Worm (Caenorhabditis elegans) whole organism, L4 larva: ENCODE data around the gene npl-4.2.

Source experiments
- D1046.2 ChIP-seq: fragments of 200-800 bp; sonication (Bioruptor generic); IDR thresholded peaks from 2 replicates; pipeline ENCODE4 v1.3.6; 2022; ENCODE audit warnings: missing genetic modification characterization, missing compliant biosample characterization
- F10B5.3 ChIP-seq: sonication (generic microtip); optimal IDR thresholded peaks from 2 replicates; lab custom pipeline; 2016; ENCODE audit warnings: mild to moderate bottlenecking, missing genetic modification characterization, missing compliant biosample characterization
- R02D3.7 ChIP-seq: fragments of 150-350 bp; sonication (generic microtip); optimal IDR thresholded peaks from 3 replicates; lab custom pipeline; 2014; ENCODE audit warnings: missing biosample characterization, missing genetic modification characterization
- T20F7.1 ChIP-seq: fragments of 200-800 bp; sonication (Bioruptor generic); optimal IDR thresholded peaks from 2 replicates; lab custom pipeline; 2018; ENCODE audit warnings: mild to moderate bottlenecking, missing genetic modification characterization, missing compliant biosample characterization
- Y75B8A.6 ChIP-seq: fragments of 200-800 bp; sonication (Bioruptor generic); IDR thresholded peaks from 2 replicates; pipeline ENCODE4 v1.3.6; 2022; ENCODE audit warnings: missing genetic modification reagents, missing genetic modification characterization, missing compliant biosample characterization
- ZK337.2 ChIP-seq: fragments of 200-800 bp; sonication (Bioruptor generic); IDR thresholded peaks from 2 replicates; pipeline ENCODE4 v1.3.6; 2022; ENCODE audit warnings: missing genetic modification reagents, missing genetic modification characterization, missing compliant biosample characterization
- ceh-20 ChIP-seq: fragments of 200-800 bp; sonication (Bioruptor generic); IDR thresholded peaks from 2 replicates; pipeline ENCODE4 v1.3.6; 2022; ENCODE audit warnings: missing genetic modification reagents, missing genetic modification characterization, missing compliant biosample characterization
- ceh-32 ChIP-seq: sonication (generic microtip); optimal IDR thresholded peaks from 2 replicates; lab custom pipeline; 2016; ENCODE audit warnings: mild to moderate bottlenecking, missing genetic modification characterization, missing compliant biosample characterization; ENCODE audit not compliant: poor library complexity
- ceh-82 ChIP-seq: sonication (generic microtip); optimal IDR thresholded peaks from 2 replicates; lab custom pipeline; 2017; ENCODE audit warnings: missing biosample characterization, missing genetic modification characterization
- daf-19 ChIP-seq: fragments of 200-800 bp; sonication (Bioruptor generic); conservative IDR thresholded peaks from 2 replicates; pipeline ENCODE4 v1.3.6; 2022; ENCODE audit warnings: missing genetic modification characterization, missing compliant biosample characterization
- daf-8 ChIP-seq: fragments of 200-800 bp; sonication (Bioruptor generic); IDR thresholded peaks from 2 replicates; pipeline ENCODE4 v1.3.6; 2022; ENCODE audit warnings: missing genetic modification characterization, missing compliant biosample characterization
- dmd-8 ChIP-seq: fragments of 200-800 bp; sonication (Bioruptor generic); IDR thresholded peaks from 2 replicates; pipeline ENCODE4 v1.3.6; 2022; ENCODE audit warnings: missing genetic modification characterization, missing compliant biosample characterization
- dpl-1 ChIP-seq: fragments of 150-350 bp; optimal IDR thresholded peaks from 2 replicates; lab custom pipeline; 2014; ENCODE audit warnings: missing biosample characterization, missing genetic modification reagents, missing genetic modification characterization
- dve-1 ChIP-seq: sonication (generic microtip); optimal IDR thresholded peaks from 2 replicates; lab custom pipeline; 2017; ENCODE audit warnings: antibody characterized with exemption, mild to moderate bottlenecking, missing genetic modification characterization, missing compliant biosample characterization; ENCODE audit not compliant: insufficient read depth
- fos-1 ChIP-seq: fragments of 150-350 bp; optimal IDR thresholded peaks from 2 replicates; lab custom pipeline; 2014; ENCODE audit warnings: missing biosample characterization, missing genetic modification characterization
- hif-1 ChIP-seq, 2 experiments: sonication (generic microtip); optimal IDR thresholded peaks; 2 replicates each; lab custom pipeline; 2016 to 2017; ENCODE audit warnings: missing compliant biosample characterization in 2 of 2, missing genetic modification characterization in 2 of 2, missing genetic modification reagents in 2 of 2, missing genotype in 2 of 2, mild to moderate bottlenecking in 1 of 2
- hlh-30 ChIP-seq: sonication (generic microtip); optimal IDR thresholded peaks from 2 replicates; lab custom pipeline; 2017; ENCODE audit warnings: antibody characterized with exemption, mild to moderate bottlenecking, missing genetic modification characterization, missing compliant biosample characterization; ENCODE audit not compliant: insufficient read depth
- jun-1 ChIP-seq: fragments of 150-350 bp; optimal IDR thresholded peaks from 2 replicates; lab custom pipeline; 2014; ENCODE audit warnings: missing biosample characterization, missing genetic modification reagents, missing genetic modification characterization
- lin-13 ChIP-seq: fragments of 150-350 bp; optimal IDR thresholded peaks from 2 replicates; lab custom pipeline; 2014; ENCODE audit warnings: missing biosample characterization, missing genetic modification reagents, missing genetic modification characterization
- lin-38 ChIP-seq: fragments of 200-800 bp; sonication (Bioruptor generic); IDR thresholded peaks from 2 replicates; pipeline ENCODE4 v1.3.6; 2022; ENCODE audit warnings: missing genetic modification reagents, missing genetic modification characterization, missing compliant biosample characterization
- lsy-2 ChIP-seq, 2 experiments: fragments of 150-350 bp in 1 of 2; sonication (generic microtip) in 1 of 2; optimal IDR thresholded peaks; 2 replicates each; lab custom pipeline; 2014 to 2017; ENCODE audit warnings: missing biosample characterization in 2 of 2, missing genetic modification characterization in 2 of 2
- mdl-1 ChIP-seq, 2 experiments: fragments of 150-350 bp in 1 of 2; sonication (generic microtip) in 1 of 2; optimal IDR thresholded peaks; 2 replicates each; lab custom pipeline; 2014 to 2017; ENCODE audit warnings: missing biosample characterization in 2 of 2, missing genetic modification characterization in 2 of 2
- mdt-29 ChIP-seq: fragments of 200-800 bp; sonication (Bioruptor generic); IDR thresholded peaks from 2 replicates; pipeline ENCODE4 v1.3.6; 2022; ENCODE audit warnings: missing genetic modification reagents, missing genetic modification characterization, missing compliant biosample characterization
- mep-1 ChIP-seq: fragments of 150-350 bp; sonication (generic microtip); optimal IDR thresholded peaks from 3 replicates; lab custom pipeline; 2014; ENCODE audit warnings: missing biosample characterization, missing genetic modification characterization
- mes-2 ChIP-seq: sonication (generic microtip); optimal IDR thresholded peaks from 2 replicates; lab custom pipeline; 2016; ENCODE audit warnings: missing genotype, mild to moderate bottlenecking, missing genetic modification characterization, missing compliant biosample characterization; ENCODE audit not compliant: poor library complexity, severe bottlenecking
- nhr-10 ChIP-seq: fragments of 150-350 bp; optimal IDR thresholded peaks from 2 replicates; lab custom pipeline; 2014; ENCODE audit warnings: missing biosample characterization, missing genetic modification characterization
- nhr-11 ChIP-seq: fragments of 150-350 bp; optimal IDR thresholded peaks from 2 replicates; lab custom pipeline; 2014; ENCODE audit warnings: missing biosample characterization, missing genetic modification characterization
- nhr-237 ChIP-seq: sonication (generic microtip); optimal IDR thresholded peaks from 2 replicates; lab custom pipeline; 2017; ENCODE audit warnings: missing biosample characterization, missing genetic modification characterization
- nhr-28 ChIP-seq: fragments of 150-350 bp; optimal IDR thresholded peaks from 2 replicates; lab custom pipeline; 2014; ENCODE audit warnings: missing biosample characterization, missing genetic modification characterization
- nhr-6 ChIP-seq: fragments of 150-350 bp; optimal IDR thresholded peaks from 2 replicates; lab custom pipeline; 2014; ENCODE audit warnings: missing biosample characterization, missing genetic modification characterization
- nhr-77 ChIP-seq: fragments of 150-350 bp; optimal IDR thresholded peaks from 2 replicates; lab custom pipeline; 2014; ENCODE audit warnings: missing biosample characterization, missing genetic modification characterization
- rbr-2 ChIP-seq: sonication (generic microtip); optimal IDR thresholded peaks from 2 replicates; lab custom pipeline; 2016; ENCODE audit warnings: missing genotype, missing genetic modification characterization, missing compliant biosample characterization
- set-16 ChIP-seq: fragments of 200-800 bp; sonication (Bioruptor generic); IDR thresholded peaks from 2 replicates; pipeline ENCODE4 v1.3.6; 2022; ENCODE audit warnings: missing genetic modification reagents, missing genetic modification characterization, missing compliant biosample characterization
- skn-1 ChIP-seq: fragments of 150-350 bp; optimal IDR thresholded peaks from 2 replicates; lab custom pipeline; 2014; ENCODE audit warnings: missing biosample characterization, missing genetic modification characterization
- unc-130 ChIP-seq: sonication (generic microtip); optimal IDR thresholded peaks from 2 replicates; lab custom pipeline; 2016; ENCODE audit warnings: missing genetic modification reagents, missing genetic modification characterization, missing compliant biosample characterization
- unc-62 ChIP-seq, 3 experiments: fragments of 150-350 bp in 1 of 3; sonication (generic microtip); optimal IDR thresholded peaks in 2 of 3; peaks in 1 of 3; 1 replicate in 1 of 3; 2 replicates in 2 of 3; lab custom pipeline; 2014 to 2017; ENCODE audit warnings: missing biosample characterization in 3 of 3, missing genetic modification characterization in 3 of 3, missing genetic modification reagents in 3 of 3, missing genotype in 1 of 3
- vab-7 ChIP-seq: fragments of 200-800 bp; sonication (Bioruptor generic); IDR thresholded peaks from 2 replicates; pipeline ENCODE4 v1.3.6; 2022; ENCODE audit warnings: missing genetic modification reagents, missing genetic modification characterization, missing compliant biosample characterization
- zag-1 ChIP-seq: fragments of 150-350 bp; optimal IDR thresholded peaks from 2 replicates; lab custom pipeline; 2014; ENCODE audit warnings: missing biosample characterization, missing genetic modification characterization
- zip-2 ChIP-seq: fragments of 150-350 bp; optimal IDR thresholded peaks from 2 replicates; lab custom pipeline; 2014; ENCODE audit warnings: missing biosample characterization, missing genetic modification characterization
- ztf-7 ChIP-seq: fragments of 150-350 bp; optimal IDR thresholded peaks from 2 replicates; lab custom pipeline; 2014; ENCODE audit warnings: missing biosample characterization, missing genetic modification characterization

Gene npl-4.2

ce11 chrII:5593377-5593932 lies 29.2 kb upstream of the npl-4.2 start, which contains the start of gene cdc-14 (continued):
- TF ChIP-seq hif-1 (tag; optimal IDR thresholded peaks at IDR 0.05; lab: Kevin White, UChicago) = peak in 1 of 2 experiments; percentile 44
- TF ChIP-seq hlh-30 (tag; lab: Kevin White, UChicago) = peak; percentile 97
- no peak for TF ChIP-seq zag-1 (tag; lab: Kevin White, UChicago)
- TF ChIP-seq D1046.2 (GFP tag; lab: Robert Waterston, UW) = no peak
- TF ChIP-seq zip-2 (tag; lab: Kevin White, UChicago) = no peak
- TF ChIP-seq nhr-6 (tag; lab: Kevin White, UChicago) = peak; percentile 55
- peak; percentile 86 for TF ChIP-seq nhr-11 (tag; lab: Kevin White, UChicago)
- no peak for TF ChIP-seq ZK337.2 (GFP tag; lab: Robert Waterston, UW)
- peak; percentile 62 for TF ChIP-seq mes-2
- peak; percentile 68 for TF ChIP-seq nhr-28 (tag; lab: Kevin White, UChicago)
- TF ChIP-seq Y75B8A.6 (GFP tag; lab: Robert Waterston, UW) = no peak
- peak; percentile 66 for TF ChIP-seq dpl-1 (GFP tag; lab: Kevin White, UChicago)
- no peak for TF ChIP-seq daf-19 (GFP tag; lab: Robert Waterston, UW)
- no peak for TF ChIP-seq mdt-29
- no peak for TF ChIP-seq ceh-20 (GFP tag; lab: Robert Waterston, UW)
- peak in 1 of 2 experiments; percentile 87 for TF ChIP-seq unc-62 (GFP tag; optimal IDR thresholded peaks at IDR 0.05 in 1 of 2; lab: Kevin White, UChicago)
- TF ChIP-seq unc-62 (tag; optimal IDR thresholded peaks at IDR 0.05; lab: Kevin White, UChicago) = no peak
- no peak for TF ChIP-seq ceh-82 (tag; lab: Kevin White, UChicago)

- peak in 1 of 2 experiments; percentile 64 for TF ChIP-seq lsy-2 (tag; optimal IDR thresholded peaks at IDR 0.05; lab: Kevin White, UChicago)
- TF ChIP-seq unc-130 (GFP tag; lab: Kevin White, UChicago) = peak; percentile 64
- peak; percentile 39 for TF ChIP-seq dpl-1 (GFP tag; lab: Kevin White, UChicago)
- peak; percentile 25 for TF ChIP-seq T20F7.1
- peak; percentile 43 for TF ChIP-seq hlh-30 (tag; lab: Kevin White, UChicago)
- TF ChIP-seq rbr-2 = peak; percentile 18
- peak; percentile 31 for TF ChIP-seq lin-13 (GFP tag; lab: Kevin White, UChicago)
- peak; percentile 25 for TF ChIP-seq mep-1 (tag; lab: Kevin White, UChicago)
- TF ChIP-seq mdl-1 (tag; optimal IDR thresholded peaks at IDR 0.05; lab: Kevin White, UChicago) = peak in 1 of 2 experiments; percentile 0
- no peak for TF ChIP-seq skn-1 (tag; lab: Kevin White, UChicago)
- peak; percentile 77 for TF ChIP-seq mes-2
- peak in 1 of 2 experiments; percentile 82 for TF ChIP-seq hif-1 (tag; optimal IDR thresholded peaks at IDR 0.05; lab: Kevin White, UChicago)
- TF ChIP-seq nhr-237 (tag; lab: Kevin White, UChicago) = no peak
- TF ChIP-seq nhr-77 (tag; lab: Kevin White, UChicago) = peak; percentile 62
- TF ChIP-seq lin-38 (GFP tag; lab: Robert Waterston, UW) = peak; percentile 91
- TF ChIP-seq nhr-28 (tag; lab: Kevin White, UChicago) = peak; percentile 39
- TF ChIP-seq set-16 (GFP tag; lab: Robert Waterston, UW) = no peak
- no peak for TF ChIP-seq ztf-7
- TF ChIP-seq dve-1 (tag; lab: Kevin White, UChicago) = peak; percentile 54
- peak in 1 of 2 experiments; percentile 21 for TF ChIP-seq unc-62 (GFP tag; optimal IDR thresholded peaks at IDR 0.05 in 1 of 2; lab: Kevin White, UChicago)
- no peak for TF ChIP-seq unc-62 (tag; optimal IDR thresholded peaks at IDR 0.05; lab: Kevin White, UChicago)
Measured at ce11 chrII:5594210-5594764, 28.4 kb upstream of the npl-4.2 start, which contains the start of gene ttc-4. ttc-4 (plus strand) TSS chrII:5594714.

- no peak for TF ChIP-seq ZK337.2 (GFP tag; lab: Robert Waterston, UW)
- TF ChIP-seq R02D3.7 (tag; lab: Kevin White, UChicago) = no peak
- no peak for TF ChIP-seq F10B5.3 (tag; lab: Kevin White, UChicago)
- TF ChIP-seq nhr-28 (tag; lab: Kevin White, UChicago) = no peak
- TF ChIP-seq ceh-82 (tag; lab: Kevin White, UChicago) = no peak
- no peak for TF ChIP-seq vab-7 (GFP tag; lab: Robert Waterston, UW)
- TF ChIP-seq fos-1 (tag; lab: Kevin White, UChicago) = no peak
- no peak for TF ChIP-seq nhr-10 (tag; lab: Kevin White, UChicago)
- no peak for TF ChIP-seq dmd-8
- TF ChIP-seq jun-1 (tag; lab: Kevin White, UChicago) = no peak
- TF ChIP-seq daf-8 (GFP tag; lab: Robert Waterston, UW) = no peak
- TF ChIP-seq nhr-237 (tag; lab: Kevin White, UChicago) = no peak
- TF ChIP-seq set-16 (GFP tag; lab: Robert Waterston, UW) = no peak
- no peak for TF ChIP-seq Y75B8A.6 (GFP tag; lab: Robert Waterston, UW)
- TF ChIP-seq ceh-32 (tag; lab: Kevin White, UChicago) = no peak
- TF ChIP-seq, all 104 proteins: peak for 0
Measured at ce11 chrII:5596247-5596646, 26.4 kb upstream of the npl-4.2 start, which contains the start of gene C17G10.1. C17G10.1 (plus strand) TSS chrII:5596547.
